Worm (Caenorhabditis elegans) whole organism, L2 larva: ENCODE data around the gene sru-37.

Experiments
- C34F6.9 ChIP-seq: fragments of 150-350 bp; optimal IDR thresholded peaks from 2 replicates; lab custom pipeline; 2014; ENCODE audit warnings: missing biosample characterization, missing genetic modification characterization
- F13H6.1 ChIP-seq: sonication (generic microtip); optimal IDR thresholded peaks from 2 replicates; lab custom pipeline; 2016; ENCODE audit warnings: missing genetic modification characterization, missing compliant biosample characterization
- R02D3.7 ChIP-seq: fragments of 150-350 bp; optimal IDR thresholded peaks from 2 replicates; lab custom pipeline; 2014; ENCODE audit warnings: missing biosample characterization, missing genetic modification characterization
- ZK546.5 ChIP-seq: sonication (generic microtip); optimal IDR thresholded peaks from 2 replicates; lab custom pipeline; 2017; ENCODE audit warnings: missing biosample characterization, missing genetic modification characterization
- alr-1 ChIP-seq: fragments of 150-350 bp; optimal IDR thresholded peaks from 2 replicates; lab custom pipeline; 2014; ENCODE audit warnings: missing biosample characterization, missing genetic modification characterization
- aly-2 ChIP-seq: fragments of 150-350 bp; optimal IDR thresholded peaks from 2 replicates; lab custom pipeline; 2014; ENCODE audit warnings: missing biosample characterization, missing genetic modification characterization
- ama-1 ChIP-seq: fragments of 150-350 bp; optimal IDR thresholded peaks from 2 replicates; lab custom pipeline; 2018; ENCODE audit warnings: inconsistent platforms
- ceh-16 ChIP-seq: fragments of 150-350 bp; optimal IDR thresholded peaks from 2 replicates; lab custom pipeline; 2014; ENCODE audit warnings: missing biosample characterization, missing genetic modification characterization
- crh-2 ChIP-seq: sonication (generic microtip); optimal IDR thresholded peaks from 2 replicates; lab custom pipeline; 2017; ENCODE audit warnings: missing biosample characterization, missing genetic modification characterization
- dmd-4 ChIP-seq: sonication (generic microtip); optimal IDR thresholded peaks from 2 replicates; lab custom pipeline; 2017; ENCODE audit warnings: missing biosample characterization, missing genetic modification characterization
- egl-27 ChIP-seq: sonication (generic microtip); optimal IDR thresholded peaks from 3 replicates; lab custom pipeline; 2017; ENCODE audit warnings: missing biosample characterization, missing genetic modification reagents, missing genetic modification characterization
- elt-1 ChIP-seq: fragments of 150-350 bp; optimal IDR thresholded peaks from 2 replicates; lab custom pipeline; 2014; ENCODE audit warnings: missing biosample characterization, missing genetic modification characterization
- fos-1 ChIP-seq: fragments of 150-350 bp; optimal IDR thresholded peaks from 2 replicates; lab custom pipeline; 2014; ENCODE audit warnings: missing biosample characterization, missing genetic modification characterization
- gmeb-1 ChIP-seq: fragments of 150-350 bp; optimal IDR thresholded peaks from 2 replicates; lab custom pipeline; 2014; ENCODE audit warnings: missing biosample characterization, missing genetic modification characterization
- lin-11 ChIP-seq: fragments of 150-350 bp; sonication (generic microtip); optimal IDR thresholded peaks from 2 replicates; lab custom pipeline; 2014; ENCODE audit warnings: missing biosample characterization, missing genetic modification characterization, inconsistent platforms, mixed read lengths
- lin-13 ChIP-seq: fragments of 150-350 bp; optimal IDR thresholded peaks from 2 replicates; lab custom pipeline; 2014; ENCODE audit warnings: missing biosample characterization, missing genetic modification reagents, missing genetic modification characterization
- lin-39 ChIP-seq: fragments of 150-350 bp; optimal IDR thresholded peaks from 2 replicates; lab custom pipeline; 2014; ENCODE audit warnings: missing biosample characterization, missing genetic modification reagents, missing genetic modification characterization
- lsy-2 ChIP-seq, 2 experiments: fragments of 150-350 bp in 1 of 2; sonication (generic microtip) in 1 of 2; optimal IDR thresholded peaks; 2 replicates each; lab custom pipeline; 2014 to 2017; ENCODE audit warnings: missing biosample characterization in 2 of 2, missing genetic modification characterization in 2 of 2
- nhr-10 ChIP-seq: sonication (generic microtip); optimal IDR thresholded peaks from 2 replicates; lab custom pipeline; 2017; ENCODE audit warnings: missing biosample characterization, missing genetic modification characterization
- nhr-12 ChIP-seq: fragments of 150-350 bp; optimal IDR thresholded peaks from 2 replicates; lab custom pipeline; 2014; ENCODE audit warnings: missing biosample characterization, missing genetic modification characterization
- nhr-129 ChIP-seq: fragments of 150-350 bp; optimal IDR thresholded peaks from 2 replicates; lab custom pipeline; 2014; ENCODE audit warnings: missing biosample characterization, missing genetic modification characterization
- nhr-23 ChIP-seq: fragments of 150-350 bp; optimal IDR thresholded peaks from 2 replicates; lab custom pipeline; 2014; ENCODE audit warnings: missing biosample characterization, missing genetic modification reagents, missing genetic modification characterization
- nhr-237 ChIP-seq: fragments of 150-350 bp; optimal IDR thresholded peaks from 2 replicates; lab custom pipeline; 2014; ENCODE audit warnings: missing biosample characterization, missing genetic modification characterization
- nhr-25 ChIP-seq: fragments of 150-350 bp; sonication (generic microtip); optimal IDR thresholded peaks from 3 replicates; lab custom pipeline; 2014; ENCODE audit warnings: missing biosample characterization, missing genetic modification characterization
- nhr-6 ChIP-seq: fragments of 150-350 bp; optimal IDR thresholded peaks from 2 replicates; lab custom pipeline; 2014; ENCODE audit warnings: missing biosample characterization, missing genetic modification characterization
- nhr-77 ChIP-seq: fragments of 150-350 bp; optimal IDR thresholded peaks from 2 replicates; lab custom pipeline; 2014; ENCODE audit warnings: missing biosample characterization, missing genetic modification characterization
- peb-1 ChIP-seq: fragments of 150-350 bp; optimal IDR thresholded peaks from 2 replicates; lab custom pipeline; 2014; ENCODE audit warnings: missing biosample characterization, missing genetic modification characterization
- sem-4 ChIP-seq: fragments of 150-350 bp; optimal IDR thresholded peaks from 2 replicates; lab custom pipeline; 2014; ENCODE audit warnings: missing biosample characterization, missing genetic modification reagents, missing genetic modification characterization
- skn-1 ChIP-seq: sonication (generic microtip); optimal IDR thresholded peaks from 2 replicates; lab custom pipeline; 2017; ENCODE audit warnings: missing biosample characterization, missing genetic modification characterization
- sma-9 ChIP-seq, 2 experiments: fragments of 150-350 bp in 1 of 2; sonication (generic microtip) in 1 of 2; optimal IDR thresholded peaks; 2 replicates each; lab custom pipeline; 2014 to 2016; ENCODE audit warnings: missing genetic modification characterization in 2 of 2, mild to moderate bottlenecking in 1 of 2, missing biosample characterization in 1 of 2, missing compliant biosample characterization in 1 of 2, missing genetic modification reagents in 1 of 2, moderate library complexity in 1 of 2
- unc-39 ChIP-seq: fragments of 150-350 bp; optimal IDR thresholded peaks from 2 replicates; lab custom pipeline; 2014; ENCODE audit warnings: missing biosample characterization, missing genetic modification characterization
- unc-62 ChIP-seq: fragments of 150-350 bp; optimal IDR thresholded peaks from 2 replicates; lab custom pipeline; 2014; ENCODE audit warnings: missing biosample characterization, missing genetic modification reagents, missing genetic modification characterization
- ztf-1 ChIP-seq: fragments of 200-800 bp; sonication (Bioruptor generic); conservative IDR thresholded peaks from 2 replicates; pipeline ENCODE4 v1.3.6; 2022; ENCODE audit warnings: missing genetic modification characterization, missing compliant biosample characterization
- ztf-11 ChIP-seq: sonication (generic microtip); optimal IDR thresholded peaks from 2 replicates; lab custom pipeline; 2017; ENCODE audit warnings: missing biosample characterization, missing genetic modification characterization

sru-37 gene

DNA sequence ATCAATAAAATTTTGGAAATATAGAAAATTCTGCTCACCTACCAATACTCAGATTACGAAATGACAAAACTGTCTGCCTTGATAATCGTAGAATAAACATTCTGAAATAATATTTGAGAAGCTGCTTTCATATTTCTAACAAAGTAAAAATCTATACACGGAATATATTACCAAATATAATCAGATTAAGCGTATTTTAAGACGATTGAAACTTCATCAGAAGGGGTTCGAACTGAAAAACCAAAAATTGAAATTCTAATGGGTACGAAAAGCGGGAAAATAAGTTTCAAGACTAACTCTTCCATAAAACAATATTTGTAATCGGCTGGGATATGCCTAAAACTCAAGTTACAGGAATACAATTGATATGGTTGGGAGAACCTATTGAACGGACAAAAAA lies 25.8 kb upstream of the sru-37 start, which contains the start of gene F46B6.4:
Gene F46B6.4 (minus strand): TSS at position 101 of the 400 bp plus-strand sequence.
- TF ChIP-seq lin-11 (tag; lab: Kevin White, UChicago) (no peak), ama-1 (lab: Kevin White, UChicago) (no peak), nhr-6 (no peak), unc-39 (no peak), egl-27 (tag; lab: Kevin White, UChicago) (no peak), fos-1 (tag; lab: Kevin White, UChicago) (no peak), sem-4 (tag; lab: Kevin White, UChicago) (no peak), R02D3.7 (tag; lab: Kevin White, UChicago) (no peak), skn-1 (tag; lab: Kevin White, UChicago) (no peak), alr-1 (no peak), nhr-77 (tag; lab: Kevin White, UChicago) (no peak), ZK546.5 (tag; lab: Kevin White, UChicago) (no peak), dmd-4 (no peak), nhr-237 (tag; lab: Kevin White, UChicago) (no peak), lin-13 (GFP tag; lab: Kevin White, UChicago) (no peak), elt-1 (tag; lab: Kevin White, UChicago) (no peak), ztf-1 (GFP tag; lab: Robert Waterston, UW) (no peak)

DNA sequence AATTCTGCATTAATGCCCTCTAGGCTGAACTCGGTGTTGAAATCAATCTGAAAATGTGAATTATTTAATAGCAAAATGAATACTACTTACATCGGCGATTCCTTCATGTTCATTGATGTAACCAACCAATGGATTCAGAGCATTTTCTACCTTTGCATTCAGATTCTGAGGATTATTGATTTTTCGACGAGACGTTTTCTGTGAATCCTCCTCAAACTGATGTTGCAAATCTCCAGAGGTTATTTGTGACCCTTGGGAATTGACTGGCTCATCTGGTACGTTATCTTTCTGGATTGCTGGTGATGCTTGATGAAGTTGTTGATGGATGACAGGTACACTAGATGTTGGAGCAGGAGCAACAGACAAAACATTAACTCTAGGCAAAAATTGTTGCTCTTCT lies 23.2 kb upstream of the sru-37 start:
- TF ChIP-seq gmeb-1 (tag; lab: Kevin White, UChicago) (no peak), ztf-11 (tag; lab: Kevin White, UChicago) (no peak), peb-1 (no peak), R02D3.7 (tag; lab: Kevin White, UChicago) (no peak), lin-11 (tag; lab: Kevin White, UChicago) (no peak)

- TF ChIP-seq sma-9 (GFP tag; optimal IDR thresholded peaks at IDR 0.05; lab: Kevin White, UChicago): no peak
- no peak for TF ChIP-seq sma-9 (tag; optimal IDR thresholded peaks at IDR 0.05; lab: Kevin White, UChicago)
- TF ChIP-seq egl-27 (tag; lab: Kevin White, UChicago): no peak
- TF ChIP-seq elt-1 (tag; lab: Kevin White, UChicago): no peak
- no peak for TF ChIP-seq R02D3.7 (tag; lab: Kevin White, UChicago)
- TF ChIP-seq nhr-23: no peak
- no peak for TF ChIP-seq crh-2 (tag; lab: Kevin White, UChicago)
- no peak for TF ChIP-seq ztf-1 (GFP tag; lab: Robert Waterston, UW)
- no peak for TF ChIP-seq nhr-10 (tag; lab: Kevin White, UChicago)
- TF ChIP-seq skn-1 (tag; lab: Kevin White, UChicago): no peak
- TF ChIP-seq lsy-2 (tag; optimal IDR thresholded peaks at IDR 0.05; lab: Kevin White, UChicago): no peak
- no peak for TF ChIP-seq nhr-12 (tag; lab: Kevin White, UChicago)
- TF ChIP-seq nhr-6: no peak
- no peak for TF ChIP-seq lin-39
- TF ChIP-seq sem-4 (tag; lab: Kevin White, UChicago): no peak
- TF ChIP-seq nhr-237 (tag; lab: Kevin White, UChicago): no peak
- TF ChIP-seq, all 48 proteins: peak for 0
Observed at ce11 chrV:9782969-9783368, 22.3 kb upstream of the sru-37 start, which contains the start of gene F46B6.5. Gene F46B6.5, minus strand, starts transcription at chrV:9783069.

DNA sequence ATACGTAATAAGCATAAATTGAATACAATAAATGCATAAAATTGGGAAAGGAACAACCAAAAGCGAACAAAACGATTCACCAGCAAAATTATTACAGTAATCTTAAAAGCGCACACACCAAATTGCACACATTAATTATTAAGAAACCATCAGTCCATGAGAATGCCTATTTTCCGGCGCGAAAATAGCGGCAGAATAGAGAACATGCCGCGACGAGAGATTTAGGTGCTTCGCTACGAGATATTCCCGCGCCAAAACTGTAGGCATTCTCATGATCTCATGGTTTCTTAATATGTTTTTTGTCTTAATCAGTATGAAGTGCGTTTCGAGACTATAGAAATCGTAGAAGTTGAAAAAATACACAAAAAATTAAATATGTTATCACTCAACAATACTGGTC lies 21.0 kb upstream of the sru-37 start:
- TF ChIP-seq peb-1 (no peak), nhr-23 (no peak), F13H6.1 (no peak), nhr-25 (no peak), lsy-2 (tag; optimal IDR thresholded peaks at IDR 0.05; lab: Kevin White, UChicago) (no peak), dmd-4 (no peak), R02D3.7 (tag; lab: Kevin White, UChicago) (no peak)

ce11 chrV:9786721-9787131 lies 18.5 kb upstream of the sru-37 start, which contains the start of gene F46B6.6:
Gene F46B6.6, minus strand, starts transcription at chrV:9786868.
- no peak for TF ChIP-seq unc-62
- no peak for TF ChIP-seq nhr-23
- peak; percentile 6 for TF ChIP-seq nhr-129 (tag; lab: Kevin White, UChicago)
- no peak for TF ChIP-seq aly-2 (tag; lab: Kevin White, UChicago)
- TF ChIP-seq C34F6.9 (tag; lab: Kevin White, UChicago): no peak
- peak; percentile 6 for TF ChIP-seq F13H6.1
- TF ChIP-seq dmd-4: no peak
- TF ChIP-seq gmeb-1 (tag; lab: Kevin White, UChicago): no peak
- peak; percentile 82 for TF ChIP-seq ama-1 (lab: Kevin White, UChicago)
- TF ChIP-seq nhr-25: peak; percentile 39
- no peak for TF ChIP-seq ceh-16
- no peak for TF ChIP-seq sma-9 (GFP tag; optimal IDR thresholded peaks at IDR 0.05; lab: Kevin White, UChicago)
- TF ChIP-seq sma-9 (tag; optimal IDR thresholded peaks at IDR 0.05; lab: Kevin White, UChicago): no peak
